Fruit fly (Drosophila melanogaster): ENCODE results near the gene Gr66a.
A peak's percentile ranks its signal among the peaks of the same experiment; 100 is the strongest.

The Gr66a gene

DNA sequence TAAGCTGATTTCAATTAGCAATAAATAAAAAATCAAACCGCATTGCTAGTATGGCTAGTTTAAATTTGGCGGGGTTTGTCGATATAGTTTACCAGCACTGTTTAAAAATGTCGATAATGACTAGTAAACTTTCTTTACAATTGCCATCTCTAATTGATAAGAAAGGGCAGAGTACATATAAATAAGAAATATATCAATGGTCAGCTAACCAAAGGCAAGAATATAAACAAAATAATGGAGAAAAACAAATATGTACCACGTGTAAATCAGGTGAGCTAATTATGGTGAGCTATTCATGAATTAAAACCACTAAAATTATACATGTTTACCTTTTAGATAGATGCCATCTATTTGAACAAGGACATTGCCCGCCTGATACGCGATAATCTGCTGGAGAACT is 32.1 kb upstream of the Gr66a start, which contains the start of gene Pex2 (continued):
- peak; percentile 34; the same call in 1 of the 2 replicates for TF ChIP-seq sna (GFP tag; IDR thresholded peaks at IDR 0.05; ENCODE audit: partially characterized antibody)
- TF ChIP-seq B-H2 (GFP tag; optimal IDR thresholded peaks at IDR 0.05): peak; percentile 71
- peak; percentile 28 for TF ChIP-seq sug (tag; optimal IDR thresholded peaks at IDR 0.05)
- TF ChIP-seq Myb (GFP tag; optimal IDR thresholded peaks at IDR 0.05): peak; percentile 27
- TF ChIP-seq MBD-R2 (GFP tag; IDR thresholded peaks at IDR 0.05): peak; percentile 39; the same call in 1 of the 2 replicates
- no peak for TF ChIP-seq dimm (GFP tag; IDR thresholded peaks at IDR 0.05)
- TF ChIP-seq CG13287 (GFP tag; IDR thresholded peaks at IDR 0.05; ENCODE audit: partially characterized antibody): peak; percentile 69
- TF ChIP-seq crol (GFP tag; IDR thresholded peaks at IDR 0.05): no peak
- no peak for TF ChIP-seq CG17361 (GFP tag; IDR thresholded peaks at IDR 0.05)
- no peak for TF ChIP-seq CG4282 (GFP tag; optimal IDR thresholded peaks at IDR 0.05)
- TF ChIP-seq sd (tag; optimal IDR thresholded peaks at IDR 0.05): peak; percentile 16
- TF ChIP-seq Dref (GFP tag; IDR thresholded peaks at IDR 0.05): peak; percentile 66
- 0 out of 3 replicates have a peak, but pooled peaks have one; percentile 56 for TF ChIP-seq CG6791 (GFP tag; IDR thresholded peaks at IDR 0.05; ENCODE audit: partially characterized antibody)
- peak; percentile 4 for TF ChIP-seq CG13624 (GFP tag; optimal IDR thresholded peaks at IDR 0.05)
- no peak for TF ChIP-seq disco-r (GFP tag; optimal IDR thresholded peaks at IDR 0.05)
- TF ChIP-seq pfk (GFP tag; optimal IDR thresholded peaks at IDR 0.05): no peak
- TF ChIP-seq pzg (GFP tag; optimal IDR thresholded peaks at IDR 0.05): peak; percentile 64
- TF ChIP-seq GATAe (GFP tag; conservative IDR thresholded peaks at IDR 0.05): peak; percentile 63
- no peak for TF ChIP-seq CG6689 (GFP tag; IDR thresholded peaks at IDR 0.05)
- TF ChIP-seq E2f2 (GFP tag; IDR thresholded peaks at IDR 0.05): peak; percentile 98
- peak; percentile 91 for TF ChIP-seq phol (tag; optimal IDR thresholded peaks at IDR 0.05)
- TF ChIP-seq dmrt99B (tag; optimal IDR thresholded peaks at IDR 0.05): no peak
- TF ChIP-seq gem (tag; optimal IDR thresholded peaks at IDR 0.05): peak; percentile 1
- no peak for TF ChIP-seq tna (GFP tag; IDR thresholded peaks at IDR 0.05; ENCODE audit: partially characterized antibody)
- no peak for TF ChIP-seq Opbp (GFP tag; IDR thresholded peaks at IDR 0.05; ENCODE audit: partially characterized antibody)
- TF ChIP-seq gro (GFP tag; optimal IDR thresholded peaks at IDR 0.05): peak; percentile 55
- no peak for TF ChIP-seq Fer2 (tag; optimal IDR thresholded peaks at IDR 0.05)
- peak; percentile 5 for TF ChIP-seq CG2712 (tag; optimal IDR thresholded peaks at IDR 0.05)
- no peak for TF ChIP-seq CG4424 (GFP tag; optimal IDR thresholded peaks at IDR 0.05)
- peak; percentile 1 for TF ChIP-seq tap (tag; optimal IDR thresholded peaks at IDR 0.05)
- TF ChIP-seq yki (optimal IDR thresholded peaks at IDR 0.05): no peak
- TF ChIP-seq Drgx (GFP tag; IDR thresholded peaks at IDR 0.05): 0 out of 2 replicates have a peak, but pooled peaks have one; percentile 23
- TF ChIP-seq nerfin-1 (tag; optimal IDR thresholded peaks at IDR 0.05): no peak
- TF ChIP-seq Hmx (GFP tag; optimal IDR thresholded peaks at IDR 0.05): no peak
- no peak for TF ChIP-seq tup (GFP tag; optimal IDR thresholded peaks at IDR 0.05)
- TF ChIP-seq seq (GFP tag; IDR thresholded peaks at IDR 0.05): no peak
- no peak for TF ChIP-seq CG6854 (GFP tag; optimal IDR thresholded peaks at IDR 0.05)
- TF ChIP-seq Mes4 (GFP tag; optimal IDR thresholded peaks at IDR 0.05): no peak
- no peak for TF ChIP-seq Tbp (GFP tag; optimal IDR thresholded peaks at IDR 0.05)
- no peak for TF ChIP-seq CG13123 (GFP tag; optimal IDR thresholded peaks at IDR 0.05)
- TF ChIP-seq Hey (tag; optimal IDR thresholded peaks at IDR 0.05): no peak
- no peak for TF ChIP-seq Oaz (GFP tag; IDR thresholded peaks at IDR 0.05)
- TF ChIP-seq sima (GFP tag; optimal IDR thresholded peaks at IDR 0.05): no peak
- no peak for TF ChIP-seq twi (tag; optimal IDR thresholded peaks at IDR 0.05)
- TF ChIP-seq CG10147 (GFP tag; optimal IDR thresholded peaks at IDR 0.05): no peak
- TF ChIP-seq CG4617 (GFP tag; optimal IDR thresholded peaks at IDR 0.05; ENCODE audit: borderline replicate concordance): peak; percentile 9
- TF ChIP-seq ci (GFP tag; IDR thresholded peaks at IDR 0.05): no peak; the same call in 2 of the 3 replicates
- TF ChIP-seq Hmr (GFP tag; optimal IDR thresholded peaks at IDR 0.05): peak; percentile 33
- TF ChIP-seq lmd (GFP tag; IDR thresholded peaks at IDR 0.05): no peak
- 0 out of 2 replicates have a peak, but pooled peaks have one; percentile 25 for TF ChIP-seq unc-4 (GFP tag; IDR thresholded peaks at IDR 0.05; ENCODE audit: partially characterized antibody)
- no peak for TF ChIP-seq trh (GFP tag; optimal IDR thresholded peaks at IDR 0.05)
